Worm (Caenorhabditis elegans) whole organism, late embryonic: ENCODE data around the gene str-12.

Source experiments
- F13H6.1 ChIP-seq: sonication (generic microtip); optimal IDR thresholded peaks from 2 replicates; lab custom pipeline; 2016; ENCODE audit warnings: missing genetic modification characterization, missing compliant biosample characterization
- K09A11.1 ChIP-seq: sonication (generic microtip); optimal IDR thresholded peaks from 2 replicates; lab custom pipeline; 2017; ENCODE audit warnings: antibody characterized with exemption, mild to moderate bottlenecking, missing genetic modification characterization, missing compliant biosample characterization; ENCODE audit not compliant: insufficient read depth
- ahr-1 ChIP-seq: sonication (generic microtip); optimal IDR thresholded peaks from 2 replicates; lab custom pipeline; 2016; ENCODE audit warnings: missing genetic modification characterization, missing compliant biosample characterization
- ama-1 ChIP-seq: fragments of 150-350 bp; optimal IDR thresholded peaks from 2 replicates; lab custom pipeline; 2014
- ceh-14 ChIP-seq: sonication (generic microtip); optimal IDR thresholded peaks from 2 replicates; lab custom pipeline; 2016; ENCODE audit warnings: missing genotype, missing genetic modification characterization, missing compliant biosample characterization
- ceh-18 ChIP-seq: sonication (generic microtip); optimal IDR thresholded peaks from 2 replicates; lab custom pipeline; 2016; ENCODE audit warnings: missing genetic modification characterization, missing compliant biosample characterization
- ceh-2 ChIP-seq: sonication (generic microtip); optimal IDR thresholded peaks from 2 replicates; lab custom pipeline; 2016; ENCODE audit warnings: missing genotype, missing genetic modification characterization, missing compliant biosample characterization
- ceh-31 ChIP-seq: sonication (generic microtip); optimal IDR thresholded peaks from 2 replicates; lab custom pipeline; 2016; ENCODE audit warnings: missing genetic modification characterization, missing compliant biosample characterization
- ceh-34 ChIP-seq: sonication (generic microtip); optimal IDR thresholded peaks from 2 replicates; lab custom pipeline; 2016; ENCODE audit warnings: mild to moderate bottlenecking, missing genetic modification characterization, missing compliant biosample characterization
- ceh-45 ChIP-seq: fragments of 200-800 bp; sonication (Bioruptor generic); IDR thresholded peaks from 2 replicates; pipeline ENCODE4 v1.3.6; 2022; ENCODE audit warnings: missing genetic modification reagents, missing genetic modification characterization, missing compliant biosample characterization
- che-1 ChIP-seq: sonication (generic microtip); optimal IDR thresholded peaks from 2 replicates; lab custom pipeline; 2016; ENCODE audit warnings: mild to moderate bottlenecking, missing genetic modification characterization, missing compliant biosample characterization
- dve-1 ChIP-seq: sonication (generic microtip); optimal IDR thresholded peaks from 2 replicates; lab custom pipeline; 2017; ENCODE audit warnings: antibody characterized with exemption, mild to moderate bottlenecking, missing genetic modification characterization, missing compliant biosample characterization
- elt-2 ChIP-seq: sonication (generic microtip); optimal IDR thresholded peaks from 2 replicates; lab custom pipeline; 2016; ENCODE audit warnings: missing genetic modification reagents, missing genetic modification characterization, missing compliant biosample characterization
- elt-4 ChIP-seq: sonication (generic microtip); optimal IDR thresholded peaks from 2 replicates; lab custom pipeline; 2016; ENCODE audit warnings: missing genetic modification characterization, missing compliant biosample characterization
- fkh-6 ChIP-seq: sonication (generic microtip); optimal IDR thresholded peaks from 2 replicates; lab custom pipeline; 2016; ENCODE audit warnings: missing genetic modification characterization, missing compliant biosample characterization
- hlh-30 ChIP-seq: sonication (generic microtip); optimal IDR thresholded peaks from 2 replicates; lab custom pipeline; 2017; ENCODE audit warnings: antibody characterized with exemption, missing genetic modification characterization, missing compliant biosample characterization; ENCODE audit not compliant: insufficient read depth
- lim-6 ChIP-seq: sonication (generic microtip); optimal IDR thresholded peaks from 2 replicates; lab custom pipeline; 2016; ENCODE audit warnings: missing genetic modification characterization, missing compliant biosample characterization
- madf-2 ChIP-seq: sonication (generic microtip); optimal IDR thresholded peaks from 2 replicates; lab custom pipeline; 2017; ENCODE audit warnings: missing genetic modification characterization, missing compliant biosample characterization
- mec-3 ChIP-seq: sonication (generic microtip); optimal IDR thresholded peaks from 2 replicates; lab custom pipeline; 2016; ENCODE audit warnings: borderline replicate concordance, missing genetic modification characterization, missing compliant biosample characterization
- nfya-1 ChIP-seq: sonication (generic microtip); optimal IDR thresholded peaks from 2 replicates; lab custom pipeline; 2017; ENCODE audit warnings: missing genetic modification characterization, mild to moderate bottlenecking, missing compliant biosample characterization, antibody characterized with exemption, moderate library complexity
- nhr-232 ChIP-seq: sonication (generic microtip); optimal IDR thresholded peaks from 2 replicates; lab custom pipeline; 2016; ENCODE audit warnings: missing genetic modification characterization, missing compliant biosample characterization
- odd-2 ChIP-seq: sonication (generic microtip); optimal IDR thresholded peaks from 2 replicates; lab custom pipeline; 2017; ENCODE audit warnings: antibody characterized with exemption, mild to moderate bottlenecking, missing genetic modification characterization, missing compliant biosample characterization
- pax-1 ChIP-seq: fragments of 150-350 bp; optimal IDR thresholded peaks from 2 replicates; lab custom pipeline; 2014; ENCODE audit warnings: missing biosample characterization, missing genetic modification characterization
- pha-2 ChIP-seq: sonication (generic microtip); optimal IDR thresholded peaks from 2 replicates; lab custom pipeline; 2017; ENCODE audit warnings: mild to moderate bottlenecking, missing genetic modification characterization, missing compliant biosample characterization
- pqm-1 ChIP-seq: sonication (generic microtip); optimal IDR thresholded peaks from 2 replicates; lab custom pipeline; 2016; ENCODE audit warnings: missing genetic modification characterization, missing compliant biosample characterization
- pros-1 ChIP-seq: fragments of 150-350 bp; optimal IDR thresholded peaks from 2 replicates; lab custom pipeline; 2014; ENCODE audit warnings: missing biosample characterization, missing genetic modification reagents, missing genetic modification characterization
- ref-2 ChIP-seq: sonication (generic microtip); optimal IDR thresholded peaks from 2 replicates; lab custom pipeline; 2016; ENCODE audit warnings: missing genetic modification characterization, missing compliant biosample characterization
- tbx-2 ChIP-seq: sonication (generic microtip); optimal IDR thresholded peaks from 2 replicates; lab custom pipeline; 2016; ENCODE audit warnings: missing genetic modification characterization, missing compliant biosample characterization
- ttx-3 ChIP-seq: sonication (generic microtip); optimal IDR thresholded peaks from 2 replicates; lab custom pipeline; 2016; ENCODE audit warnings: missing genetic modification reagents, missing genetic modification characterization, missing compliant biosample characterization
- unc-3 ChIP-seq, 2 experiments: fragments of 200-800 bp in 1 of 2; sonication (Bioruptor generic) in 1 of 2; sonication (generic microtip) in 1 of 2; conservative IDR thresholded peaks in 1 of 2; optimal IDR thresholded peaks in 1 of 2; 2 replicates each; pipeline versions ENCODE4 v1.3.6 to Lab custom; 2016 to 2022; ENCODE audit warnings: missing compliant biosample characterization in 2 of 2, missing genetic modification characterization in 2 of 2, missing genetic modification reagents in 1 of 2
- unc-42 ChIP-seq: sonication (generic microtip); optimal IDR thresholded peaks from 2 replicates; lab custom pipeline; 2016; ENCODE audit warnings: missing genotype, missing genetic modification characterization, missing compliant biosample characterization
- unc-55 ChIP-seq: sonication (generic microtip); optimal IDR thresholded peaks from 2 replicates; lab custom pipeline; 2017; ENCODE audit warnings: missing biosample characterization, missing genetic modification reagents, missing genetic modification characterization
- zip-5 ChIP-seq: sonication (generic microtip); optimal IDR thresholded peaks from 2 replicates; lab custom pipeline; 2016; ENCODE audit warnings: missing genetic modification characterization, missing compliant biosample characterization

str-12 gene

ce11 chrV:15610350-15610940, at the start of gene str-12, which contains the start of gene fbxa-153:
TSS of gene str-12 (plus strand) at chrV:15610890.
TSS of gene fbxa-153 (minus strand) at chrV:15610384.
- no peak for TF ChIP-seq dve-1 (tag; lab: Kevin White, UChicago)
- TF ChIP-seq ceh-14 (tag; lab: Kevin White, UChicago), result peak; percentile 74
- no peak for TF ChIP-seq ceh-45 (GFP tag; lab: Robert Waterston, UW)
- peak; percentile 19 for TF ChIP-seq unc-55
- no peak for TF ChIP-seq zip-5 (tag; lab: Kevin White, UChicago)
- peak; percentile 73 for TF ChIP-seq ceh-34 (tag; lab: Kevin White, UChicago)
- TF ChIP-seq unc-42 (tag; lab: Kevin White, UChicago), result peak; percentile 77
- TF ChIP-seq tbx-2 (tag; lab: Kevin White, UChicago), result peak; percentile 51
- peak; percentile 76 for TF ChIP-seq ceh-31
- TF ChIP-seq ref-2 (tag; lab: Kevin White, UChicago), result peak; percentile 56
- TF ChIP-seq lim-6 (tag; lab: Kevin White, UChicago), result peak; percentile 11
- peak; percentile 23 for TF ChIP-seq pha-2
- no peak for TF ChIP-seq elt-2 (tag; lab: Kevin White, UChicago)
- no peak for TF ChIP-seq unc-3 (GFP tag; conservative IDR thresholded peaks at IDR 0.05; lab: Robert Waterston, UW)
- no peak for TF ChIP-seq unc-3 (tag; optimal IDR thresholded peaks at IDR 0.05; lab: Kevin White, UChicago)
- TF ChIP-seq ceh-18 (tag; lab: Kevin White, UChicago), result peak; percentile 5
- no peak for TF ChIP-seq ttx-3 (tag; lab: Kevin White, UChicago)
- peak; percentile 24 for TF ChIP-seq nfya-1 (tag; lab: Kevin White, UChicago)

ce11 chrV:15562541-15562940, 48.1 kb upstream of the str-12 start:
- TF ChIP-seq nfya-1 (tag; lab: Kevin White, UChicago), result peak; percentile 62
- TF ChIP-seq odd-2 (tag; lab: Kevin White, UChicago), result no peak

DNA sequence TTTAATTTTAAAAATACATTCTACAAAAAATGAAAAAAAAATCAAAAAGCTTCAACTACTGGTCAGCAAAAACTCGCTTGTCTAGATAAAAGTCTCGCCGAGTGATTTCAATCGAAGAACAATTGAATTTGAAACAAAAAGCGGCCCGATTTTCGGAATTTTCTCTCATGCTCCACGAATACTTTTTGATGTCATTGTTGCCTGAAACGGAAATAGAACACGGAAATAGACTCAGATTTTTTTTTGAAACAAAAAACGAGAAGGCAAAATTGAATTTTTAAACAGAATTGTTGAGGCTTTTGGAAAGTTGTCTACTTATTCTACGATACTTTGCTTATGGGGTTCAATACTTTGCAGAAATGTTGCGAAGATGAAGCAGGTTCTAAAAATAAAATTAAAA, 47.2 kb upstream of the str-12 start:
- TF ChIP-seq mec-3 (tag; lab: Kevin White, UChicago), result no peak
- no peak for TF ChIP-seq pros-1

- TF ChIP-seq elt-2 (tag; lab: Kevin White, UChicago) (peak; percentile 40), unc-3 (GFP tag; conservative IDR thresholded peaks at IDR 0.05; lab: Robert Waterston, UW) (no peak), unc-3 (tag; optimal IDR thresholded peaks at IDR 0.05; lab: Kevin White, UChicago) (no peak), K09A11.1 (tag; lab: Kevin White, UChicago) (no peak)
- TF ChIP-seq, all 69 proteins: peak for 1
Measured at ce11 chrV:15563985-15564384, 46.7 kb upstream of the str-12 start.

- TF ChIP-seq pax-1 (tag; lab: Kevin White, UChicago), result no peak
- peak; percentile 15 for TF ChIP-seq pqm-1
- peak; percentile 34 for TF ChIP-seq hlh-30
- TF ChIP-seq nhr-232, result no peak
- TF ChIP-seq ceh-18 (tag; lab: Kevin White, UChicago), result peak; percentile 20
- TF ChIP-seq F13H6.1, result no peak
- TF ChIP-seq, all 69 proteins: peak for 3
Measured at ce11 chrV:15566511-15567178, 44.0 kb upstream of the str-12 start.

DNA sequence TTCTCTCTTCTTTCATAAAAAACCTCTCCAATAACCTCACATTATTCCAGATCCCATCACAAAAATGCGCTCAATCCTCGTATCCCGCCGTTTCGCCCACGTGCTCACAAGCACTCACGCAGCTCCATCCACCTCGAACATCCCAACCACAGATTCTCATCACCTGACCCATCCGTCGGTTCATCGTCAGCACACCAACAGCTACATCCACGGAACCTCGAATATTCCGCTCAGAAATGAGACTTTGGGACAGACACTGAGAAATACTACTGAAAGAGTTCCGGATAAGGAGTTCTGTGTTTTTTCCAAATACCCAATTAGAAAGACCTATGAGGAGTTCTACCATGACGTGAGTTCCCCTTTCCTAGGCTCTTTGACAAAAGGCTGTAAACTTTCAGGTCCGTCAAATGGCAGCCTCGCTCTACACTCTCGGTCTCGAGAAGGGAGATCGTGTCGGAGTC, 43.3 kb upstream of the str-12 start, which contains the start of gene acs-2:
TSS of gene acs-2 (plus strand) at position 51 of the 461 bp plus-strand sequence.
- TF ChIP-seq odd-2 (tag; lab: Kevin White, UChicago) (no peak), unc-42 (tag; lab: Kevin White, UChicago) (no peak), elt-2 (tag; lab: Kevin White, UChicago) (no peak), zip-5 (tag; lab: Kevin White, UChicago) (no peak), ceh-2 (tag; lab: Kevin White, UChicago) (no peak), fkh-6 (no peak), che-1 (tag; lab: Kevin White, UChicago) (no peak), K09A11.1 (tag; lab: Kevin White, UChicago) (no peak), ama-1 (lab: Kevin White, UChicago) (no peak), madf-2 (no peak), elt-4 (tag; lab: Kevin White, UChicago) (no peak), ahr-1 (tag; lab: Kevin White, UChicago) (no peak)
- TF ChIP-seq, all 69 proteins: peak for 0
